Worm (Caenorhabditis elegans) whole organism, L1 larva: ENCODE measurements around the gene F10E7.6.
A peak's percentile ranks its signal among the peaks of the same experiment; 100 is the strongest.
"Not testable (repeated sequence)": the region's sequence is repeated elsewhere in the genome, so short reads cannot be mapped to it uniquely, and the experiment has no call there.

ENCODE experiments used
- C16A3.4 ChIP-seq: fragments of 150-350 bp; optimal IDR thresholded peaks from 2 replicates; lab custom pipeline; 2014; ENCODE audit warnings: missing biosample characterization, missing genetic modification characterization
- C34B4.2 ChIP-seq: sonication (generic microtip); optimal IDR thresholded peaks from 2 replicates; lab custom pipeline; 2017; ENCODE audit warnings: mild to moderate bottlenecking, missing genetic modification characterization, missing compliant biosample characterization
- Y116A8C.19 ChIP-seq: sonication (generic microtip); optimal IDR thresholded peaks from 2 replicates; lab custom pipeline; 2016; ENCODE audit warnings: missing compliant biosample characterization, missing genetic modification characterization, borderline replicate concordance
- ama-1 ChIP-seq: fragments of 150-350 bp; optimal IDR thresholded peaks from 2 replicates; lab custom pipeline; 2014
- blmp-1 ChIP-seq: fragments of 150-350 bp; optimal IDR thresholded peaks from 2 replicates; lab custom pipeline; 2014; ENCODE audit warnings: missing biosample characterization, missing genetic modification characterization
- ceh-8 ChIP-seq: fragments of 200-800 bp; sonication (Bioruptor generic); optimal IDR thresholded peaks from 2 replicates; lab custom pipeline; 2018; ENCODE audit warnings: mild to moderate bottlenecking, missing genetic modification characterization, moderate library complexity, missing compliant biosample characterization
- dpl-1 ChIP-seq, 3 experiments: fragments of 150-350 bp in 2 of 3; sonication (generic microtip) in 1 of 3; optimal IDR thresholded peaks; 2 replicates each; lab custom pipeline; 2014 to 2017; ENCODE audit warnings: missing biosample characterization in 3 of 3, missing genetic modification characterization in 3 of 3, missing genetic modification reagents in 3 of 3
- dsc-1 ChIP-seq: sonication (generic microtip); optimal IDR thresholded peaks from 2 replicates; lab custom pipeline; 2016; ENCODE audit warnings: mild to moderate bottlenecking, missing genetic modification characterization, missing compliant biosample characterization
- efl-1 ChIP-seq, 4 experiments: fragments of 150-350 bp; optimal IDR thresholded peaks in 3 of 4; peaks in 1 of 4; 1 replicate in 1 of 4; 2 replicates in 3 of 4; lab custom pipeline; 2014; ENCODE audit warnings: missing biosample characterization in 2 of 4, missing genetic modification characterization in 2 of 4, missing genetic modification reagents in 2 of 4
- egl-13 ChIP-seq: sonication (generic microtip); optimal IDR thresholded peaks from 2 replicates; lab custom pipeline; 2016; ENCODE audit warnings: missing genotype, missing genetic modification reagents, missing genetic modification characterization, missing compliant biosample characterization
- egl-27 ChIP-seq, 2 experiments: fragments of 150-350 bp in 1 of 2; sonication (generic microtip); optimal IDR thresholded peaks; 3 replicates each; lab custom pipeline; 2017 to 2018; ENCODE audit warnings: missing biosample characterization in 2 of 2, missing genetic modification characterization in 2 of 2, missing genetic modification reagents in 2 of 2
- elt-3 ChIP-seq, 6 experiments: fragments of 150-350 bp in 1 of 6; sonication (generic microtip); optimal IDR thresholded peaks; 2 replicates each; lab custom pipeline; 2017 to 2018; ENCODE audit warnings: missing biosample characterization in 6 of 6, missing genetic modification characterization in 6 of 6, inconsistent platforms in 1 of 6
- fkh-10 ChIP-seq: sonication (generic microtip); optimal IDR thresholded peaks from 2 replicates; lab custom pipeline; 2017; ENCODE audit warnings: missing biosample characterization, missing genetic modification reagents, missing genetic modification characterization
- fkh-4 ChIP-seq: sonication (generic microtip); optimal IDR thresholded peaks from 2 replicates; lab custom pipeline; 2016; ENCODE audit warnings: missing compliant biosample characterization, missing genetic modification characterization, borderline replicate concordance
- fos-1 ChIP-seq: fragments of 150-350 bp; optimal IDR thresholded peaks from 2 replicates; lab custom pipeline; 2014; ENCODE audit warnings: missing biosample characterization, missing genetic modification characterization
- hpl-2 ChIP-seq: fragments of 150-350 bp; optimal IDR thresholded peaks from 2 replicates; lab custom pipeline; 2014; ENCODE audit warnings: missing biosample characterization, missing genetic modification reagents, missing genetic modification characterization
- irx-1 ChIP-seq: sonication (generic microtip); optimal IDR thresholded peaks from 2 replicates; lab custom pipeline; 2016; ENCODE audit warnings: missing genetic modification characterization, missing compliant biosample characterization
- lin-14 ChIP-seq: fragments of 200-800 bp; sonication (Bioruptor generic); optimal IDR thresholded peaks from 2 replicates; lab custom pipeline; 2018; ENCODE audit warnings: mild to moderate bottlenecking, missing genetic modification characterization, moderate library complexity, missing compliant biosample characterization
- lsy-2 ChIP-seq, 2 experiments: fragments of 150-350 bp; optimal IDR thresholded peaks; 2 replicates each; lab custom pipeline; 2014; ENCODE audit warnings: missing biosample characterization in 2 of 2, missing genetic modification characterization in 2 of 2
- mdl-1 ChIP-seq, 2 experiments: fragments of 150-350 bp; optimal IDR thresholded peaks; 2 replicates each; lab custom pipeline; 2014 to 2017; ENCODE audit warnings: missing biosample characterization in 2 of 2, missing genetic modification characterization in 2 of 2, inconsistent platforms in 1 of 2
- mep-1 ChIP-seq: fragments of 150-350 bp; optimal IDR thresholded peaks from 2 replicates; lab custom pipeline; 2014; ENCODE audit warnings: missing biosample characterization, missing genetic modification characterization
- nhr-71 ChIP-seq: sonication (generic microtip); optimal IDR thresholded peaks from 2 replicates; lab custom pipeline; 2016; ENCODE audit warnings: mild to moderate bottlenecking, missing genetic modification characterization, moderate library complexity, missing compliant biosample characterization
- nhr-76 ChIP-seq: sonication (generic microtip); optimal IDR thresholded peaks from 2 replicates; lab custom pipeline; 2017; ENCODE audit warnings: missing biosample characterization, missing genetic modification characterization
- nhr-77 ChIP-seq: fragments of 150-350 bp; optimal IDR thresholded peaks from 2 replicates; lab custom pipeline; 2014; ENCODE audit warnings: missing biosample characterization, missing genetic modification characterization
- nhr-84 ChIP-seq: sonication (generic microtip); optimal IDR thresholded peaks from 2 replicates; lab custom pipeline; 2017; ENCODE audit warnings: missing biosample characterization, missing genetic modification characterization
- nhr-85 ChIP-seq: sonication (generic microtip); peaks from one replicate; lab custom pipeline; 2016; ENCODE audit warnings: missing genetic modification characterization, inconsistent platforms, missing compliant biosample characterization
- pqm-1 ChIP-seq: sonication (generic microtip); optimal IDR thresholded peaks from 3 replicates; lab custom pipeline; 2017; ENCODE audit warnings: missing biosample characterization, missing genetic modification characterization
- rnt-1 ChIP-seq: sonication (generic microtip); optimal IDR thresholded peaks from 2 replicates; lab custom pipeline; 2016; ENCODE audit warnings: mild to moderate bottlenecking, missing genetic modification characterization, moderate library complexity, missing compliant biosample characterization
- snpc-4 ChIP-seq: fragments of 150-350 bp; optimal IDR thresholded peaks from 2 replicates; lab custom pipeline; 2014; ENCODE audit warnings: missing biosample characterization, missing genetic modification characterization
- snu-23 ChIP-seq: sonication (generic microtip); optimal IDR thresholded peaks from 2 replicates; lab custom pipeline; 2016; ENCODE audit warnings: missing genetic modification characterization, missing compliant biosample characterization
- sox-4 ChIP-seq: sonication (generic microtip); optimal IDR thresholded peaks from 2 replicates; lab custom pipeline; 2016; ENCODE audit warnings: missing genetic modification characterization, missing compliant biosample characterization
- sup-37 ChIP-seq: fragments of 200-800 bp; sonication (Bioruptor generic); optimal IDR thresholded peaks from 2 replicates; lab custom pipeline; 2018; ENCODE audit warnings: mild to moderate bottlenecking, missing genetic modification characterization, missing compliant biosample characterization
- tbx-2 ChIP-seq: sonication (generic microtip); optimal IDR thresholded peaks from 2 replicates; lab custom pipeline; 2016; ENCODE audit warnings: missing genetic modification characterization, missing compliant biosample characterization
- tlp-1 ChIP-seq: fragments of 150-350 bp; optimal IDR thresholded peaks from 2 replicates; lab custom pipeline; 2014; ENCODE audit warnings: missing biosample characterization, missing genetic modification characterization
- unc-86 ChIP-seq: sonication (generic microtip); optimal IDR thresholded peaks from 2 replicates; lab custom pipeline; 2016; ENCODE audit warnings: missing genetic modification characterization, missing compliant biosample characterization
- xbp-1 ChIP-seq: sonication (generic microtip); optimal IDR thresholded peaks from 2 replicates; lab custom pipeline; 2016; ENCODE audit warnings: missing genetic modification characterization, missing compliant biosample characterization
- ztf-11 ChIP-seq, 2 experiments: sonication (generic microtip); optimal IDR thresholded peaks; 2 replicates each; lab custom pipeline; 2016 to 2017; ENCODE audit warnings: missing genetic modification characterization in 2 of 2, missing biosample characterization in 1 of 2, missing compliant biosample characterization in 1 of 2
- ztf-4 ChIP-seq: fragments of 150-350 bp; optimal IDR thresholded peaks from 2 replicates; lab custom pipeline; 2014; ENCODE audit warnings: missing biosample characterization, missing genetic modification characterization

F10E7.6 gene

ce11 chrII:7153095-7153494 lies 40.2 kb downstream of the F10E7.6 start:
- TF ChIP-seq efl-1 (optimal IDR thresholded peaks at IDR 0.05; lab: Kevin White, UChicago): not testable (repeated sequence)
- peak in 1 of 2 experiments; percentile 50 for TF ChIP-seq efl-1 (GFP tag; optimal IDR thresholded peaks at IDR 0.05 in 1 of 2; lab: Kevin White, UChicago)

ce11 chrII:7154711-7155110 lies 41.8 kb downstream of the F10E7.6 start:
- no peak for TF ChIP-seq unc-86 (tag; lab: Kevin White, UChicago)
- no peak for TF ChIP-seq fos-1 (tag; lab: Kevin White, UChicago)
- no peak for TF ChIP-seq efl-1 (optimal IDR thresholded peaks at IDR 0.05; lab: Kevin White, UChicago)
- peak in 1 of 2 experiments; percentile 28 for TF ChIP-seq efl-1 (GFP tag; optimal IDR thresholded peaks at IDR 0.05 in 1 of 2; lab: Kevin White, UChicago)
- no peak for TF ChIP-seq hpl-2 (GFP tag; lab: Kevin White, UChicago)
- TF ChIP-seq mdl-1 (tag; optimal IDR thresholded peaks at IDR 0.05; lab: Kevin White, UChicago): no peak
- TF ChIP-seq C16A3.4: no peak
- TF ChIP-seq ceh-8 (GFP tag; lab: Kevin White, UChicago): peak; percentile 19
- no peak for TF ChIP-seq blmp-1

ce11 chrII:7155392-7155791 lies 42.5 kb downstream of the F10E7.6 start, which contains the start of gene C27H5.2:
TSS of gene C27H5.2 (plus strand) at chrII:7155581.
- TF ChIP-seq fkh-10 (GFP tag; lab: Kevin White, UChicago): no peak
- TF ChIP-seq sup-37 (GFP tag; lab: Kevin White, UChicago): no peak
- TF ChIP-seq nhr-85: peak; percentile 20
- TF ChIP-seq irx-1 (tag; lab: Kevin White, UChicago): no peak
- no peak for TF ChIP-seq ztf-11 (tag; optimal IDR thresholded peaks at IDR 0.05; lab: Kevin White, UChicago)
- no peak for TF ChIP-seq ztf-4
- no peak for TF ChIP-seq fkh-4 (tag; lab: Kevin White, UChicago)
- no peak for TF ChIP-seq snpc-4 (tag; lab: Kevin White, UChicago)
- TF ChIP-seq ama-1 (lab: Kevin White, UChicago): peak; percentile 26
- no peak for TF ChIP-seq nhr-77 (tag; lab: Kevin White, UChicago)
- peak; percentile 18 for TF ChIP-seq rnt-1 (tag; lab: Kevin White, UChicago)
- TF ChIP-seq C34B4.2 (tag; lab: Kevin White, UChicago): no peak
- no peak for TF ChIP-seq dpl-1 (GFP tag; optimal IDR thresholded peaks at IDR 0.05; lab: Kevin White, UChicago)
- TF ChIP-seq mep-1 (tag; lab: Kevin White, UChicago): peak; percentile 12
- TF ChIP-seq pqm-1 (tag; lab: Kevin White, UChicago): no peak
- peak; percentile 13 for TF ChIP-seq nhr-71
- TF ChIP-seq xbp-1 (tag; lab: Kevin White, UChicago): peak; percentile 12
- TF ChIP-seq nhr-84: no peak
- TF ChIP-seq tlp-1 (tag; lab: Kevin White, UChicago): no peak
- no peak for TF ChIP-seq sox-4 (tag; lab: Kevin White, UChicago)
- no peak for TF ChIP-seq tbx-2 (tag; lab: Kevin White, UChicago)
- TF ChIP-seq lin-14 (GFP tag; lab: Kevin White, UChicago): peak; percentile 42
- TF ChIP-seq Y116A8C.19: no peak
- TF ChIP-seq snu-23 (GFP tag; lab: Kevin White, UChicago): peak; percentile 5
- TF ChIP-seq elt-3 (tag; optimal IDR thresholded peaks at IDR 0.05; lab: Kevin White, UChicago): no peak
- TF ChIP-seq blmp-1: peak; percentile 33
- no peak for TF ChIP-seq egl-13 (tag; lab: Kevin White, UChicago)
- TF ChIP-seq nhr-76 (tag; lab: Kevin White, UChicago): no peak
- TF ChIP-seq lsy-2 (tag; optimal IDR thresholded peaks at IDR 0.05; lab: Kevin White, UChicago): peak in 1 of 2 experiments; percentile 8
- no peak for TF ChIP-seq egl-27 (tag; optimal IDR thresholded peaks at IDR 0.05; lab: Kevin White, UChicago)
- TF ChIP-seq efl-1 (optimal IDR thresholded peaks at IDR 0.05; lab: Kevin White, UChicago): peak; percentile 4 to 7
- TF ChIP-seq efl-1 (GFP tag; optimal IDR thresholded peaks at IDR 0.05 in 1 of 2; lab: Kevin White, UChicago): no peak
- no peak for TF ChIP-seq dsc-1 (tag; lab: Kevin White, UChicago)
